Fruit fly (Drosophila melanogaster) whole organism, prepupa: Measurements from ENCODE around the gene Dup99B.

Source experiments
- Blimp-1 ChIP-seq: fragments of 200-800 bp; sonication (Bioruptor generic); optimal IDR thresholded peaks from 3 replicates; lab custom pipeline; 2017; ENCODE audit warnings: missing biosample characterization, missing genetic modification characterization, mild to moderate bottlenecking, moderate library complexity, missing genetic modification reagents
- CG10669 ChIP-seq: fragments of 200-800 bp; sonication (Bioruptor generic); optimal IDR thresholded peaks from 3 replicates; lab custom pipeline; 2018; ENCODE audit warnings: missing biosample characterization, mild to moderate bottlenecking, missing genetic modification characterization, moderate library complexity
- Hr38 ChIP-seq: sonication (Bioruptor generic); optimal IDR thresholded peaks from 2 replicates; lab custom pipeline; 2016; ENCODE audit warnings: missing biosample characterization, missing genetic modification characterization
- Hr39 ChIP-seq: fragments of 200-800 bp; sonication (Bioruptor generic); optimal IDR thresholded peaks from 2 replicates; lab custom pipeline; 2016; ENCODE audit warnings: missing biosample characterization, missing genetic modification characterization
- Hr4 ChIP-seq: fragments of 200-800 bp; sonication (Bioruptor generic); optimal IDR thresholded peaks from 3 replicates; lab custom pipeline; 2016; ENCODE audit warnings: missing biosample characterization, missing genetic modification characterization
- Lpt ChIP-seq: fragments of 200-800 bp; sonication (Bioruptor generic); optimal IDR thresholded peaks from 3 replicates; lab custom pipeline; 2016; ENCODE audit warnings: missing biosample characterization, missing genetic modification characterization
- Smox ChIP-seq: fragments of 200-800 bp; sonication (Bioruptor generic); optimal IDR thresholded peaks from 3 replicates; lab custom pipeline; 2016; ENCODE audit warnings: missing biosample characterization, missing genetic modification characterization
- achi ChIP-seq: fragments of 200-800 bp; sonication (Bioruptor generic); optimal IDR thresholded peaks from 3 replicates; lab custom pipeline; 2016; ENCODE audit warnings: missing biosample characterization, missing genetic modification characterization
- fd59A ChIP-seq: fragments of 200-800 bp; sonication (Bioruptor generic); optimal IDR thresholded peaks from 2 replicates; lab custom pipeline; 2017; ENCODE audit warnings: missing biosample characterization, mild to moderate bottlenecking, missing genetic modification characterization, missing genetic modification reagents
- fd85E ChIP-seq: fragments of 200-800 bp; sonication (Bioruptor generic); optimal IDR thresholded peaks from 3 replicates; lab custom pipeline; 2016; ENCODE audit warnings: missing biosample characterization, missing genetic modification characterization
- fkh ChIP-seq: fragments of 200-800 bp; sonication (Bioruptor generic); optimal IDR thresholded peaks from 3 replicates; lab custom pipeline; 2017; ENCODE audit warnings: missing biosample characterization, mild to moderate bottlenecking, missing genetic modification characterization, moderate library complexity

DNA sequence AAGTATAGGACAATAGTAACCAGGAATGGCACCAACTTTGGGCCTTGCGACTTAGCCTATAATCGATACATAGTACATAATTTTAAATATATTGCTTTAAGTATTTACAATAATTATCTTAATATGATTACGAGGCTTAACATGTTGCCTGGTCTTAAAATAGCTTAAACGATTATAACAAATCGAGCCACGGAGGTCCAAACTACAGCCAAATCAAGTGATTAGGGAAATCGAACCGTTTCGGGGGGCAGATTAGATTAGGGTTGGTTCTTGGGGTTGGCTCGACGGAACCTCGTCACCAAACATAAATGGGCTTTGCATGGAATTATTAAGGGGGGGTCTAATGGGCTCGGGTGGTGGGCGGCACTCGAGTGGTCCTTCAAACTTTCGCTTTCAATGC lies 33.9 kb downstream of the Dup99B start:
- no peak for TF ChIP-seq fd85E (GFP tag; lab: Kevin White, UChicago)
- no peak for TF ChIP-seq fd59A (GFP tag; lab: Kevin White, UChicago)
- no peak for TF ChIP-seq Lpt (GFP tag; lab: Kevin White, UChicago)
- TF ChIP-seq CG10669 (GFP tag; lab: Kevin White, UChicago): no peak
- TF ChIP-seq Smox (GFP tag; lab: Kevin White, UChicago): no peak
- TF ChIP-seq Hr4 (GFP tag; lab: Kevin White, UChicago): no peak
- TF ChIP-seq fkh (GFP tag; lab: Kevin White, UChicago): no peak
- TF ChIP-seq achi (GFP tag; lab: Kevin White, UChicago): no peak
- TF ChIP-seq Hr38 (GFP tag; lab: Kevin White, UChicago): no peak
- TF ChIP-seq Hr39: no peak
- TF ChIP-seq Blimp-1 (GFP tag; lab: Kevin White, UChicago): no peak
